ENCODE assay signal across 7 worm cellular contexts in the genomic region with DNA sequence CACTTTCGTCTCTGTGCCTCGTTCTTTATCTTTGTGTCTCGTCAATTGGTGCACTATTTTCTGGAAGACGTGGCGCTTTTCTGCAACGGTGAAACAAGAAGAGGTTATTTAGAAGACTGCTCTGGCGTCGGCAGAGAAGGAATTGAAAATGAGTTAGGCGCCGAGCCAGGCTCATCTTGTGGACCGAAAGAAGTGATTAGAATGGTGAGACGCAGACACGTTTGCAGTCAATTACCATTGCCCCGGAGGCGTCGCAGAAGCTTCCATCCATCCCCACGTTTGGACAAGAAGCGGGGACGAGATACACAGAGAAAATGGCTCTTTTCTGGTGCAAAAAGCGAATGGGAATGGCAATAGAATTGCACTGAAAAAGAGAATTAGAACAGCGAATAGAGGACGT.
A peak's percentile ranks its signal among the peaks of the same experiment; 100 is the strongest.
TF ChIP-seq lines count a peak whose summit lies in the region.

No protein-coding gene starts in this region.

TF ChIP-seq in whole organism, L1 larva, 84 proteins besides CTCF, POLR2A, EP300 and RAD21 (continues in another document):
- TF ChIP-seq ceh-82 (tag; optimal IDR thresholded peaks at IDR 0.05; lab: Kevin White, UChicago) (peak in 1 of 3 experiments; percentile 48), swsn-7 (tag; optimal IDR thresholded peaks at IDR 0.05; lab: Kevin White, UChicago) (peak; percentile 8), nhr-71 (tag; optimal IDR thresholded peaks at IDR 0.05; lab: Kevin White, UChicago) (peak; percentile 28), unc-86 (tag; optimal IDR thresholded peaks at IDR 0.05; lab: Kevin White, UChicago) (peak; percentile 46), fkh-8 (tag; optimal IDR thresholded peaks at IDR 0.05; lab: Kevin White, UChicago) (peak; percentile 35), efl-1 (optimal IDR thresholded peaks at IDR 0.05; lab: Kevin White, UChicago) (peak in 1 of 2 experiments; percentile 2), efl-1 (GFP tag; optimal IDR thresholded peaks at IDR 0.05 in 1 of 2; lab: Kevin White, UChicago) (no peak), lin-35 (GFP tag; optimal IDR thresholded peaks at IDR 0.05; lab: Kevin White, UChicago) (peak in 1 of 2 experiments; percentile 14), nhr-77 (tag; optimal IDR thresholded peaks at IDR 0.05; lab: Kevin White, UChicago) (no peak), nhr-47 (tag; optimal IDR thresholded peaks at IDR 0.05; lab: Kevin White, UChicago) (peak; percentile 19), lir-3 (tag; optimal IDR thresholded peaks at IDR 0.05; lab: Kevin White, UChicago; ENCODE audit: poor library complexity) (no peak), lin-14 (GFP tag; optimal IDR thresholded peaks at IDR 0.05; lab: Kevin White, UChicago) (peak; percentile 85)

TF ChIP-seq in whole organism, L2 larva, 48 proteins besides CTCF, POLR2A, EP300 and RAD21 (continues in another document):
- TF ChIP-seq fos-1 (tag; optimal IDR thresholded peaks at IDR 0.05; lab: Kevin White, UChicago) (no peak), ama-1 (optimal IDR thresholded peaks at IDR 0.05; lab: Kevin White, UChicago) (no peak), mdl-1 (tag; optimal IDR thresholded peaks at IDR 0.05; lab: Kevin White, UChicago) (no peak), C34F6.9 (tag; optimal IDR thresholded peaks at IDR 0.05; lab: Kevin White, UChicago) (peak; percentile 18), elt-3 (tag; optimal IDR thresholded peaks at IDR 0.05; lab: Kevin White, UChicago) (no peak), lin-11 (tag; optimal IDR thresholded peaks at IDR 0.05; lab: Kevin White, UChicago) (peak; percentile 21), F13H6.1 (tag; optimal IDR thresholded peaks at IDR 0.05; lab: Kevin White, UChicago) (no peak), R02D3.7 (tag; optimal IDR thresholded peaks at IDR 0.05; lab: Kevin White, UChicago) (no peak), nhr-129 (tag; optimal IDR thresholded peaks at IDR 0.05; lab: Kevin White, UChicago) (peak; percentile 22), sma-9 (GFP tag; optimal IDR thresholded peaks at IDR 0.05; lab: Kevin White, UChicago) (no peak), sma-9 (tag; optimal IDR thresholded peaks at IDR 0.05; lab: Kevin White, UChicago) (no peak), aly-2 (tag; optimal IDR thresholded peaks at IDR 0.05; lab: Kevin White, UChicago) (no peak), lin-13 (GFP tag; optimal IDR thresholded peaks at IDR 0.05; lab: Kevin White, UChicago) (no peak)

TF ChIP-seq in whole organism, L3 larva, 47 proteins besides CTCF, POLR2A, EP300 and RAD21:
- TF ChIP-seq nhr-28 (tag; optimal IDR thresholded peaks at IDR 0.05; lab: Kevin White, UChicago) (no peak), lin-39 (tag; optimal IDR thresholded peaks at IDR 0.05; lab: Kevin White, UChicago) (peak; percentile 85), nfya-1 (tag; optimal IDR thresholded peaks at IDR 0.05; lab: Kevin White, UChicago; ENCODE audit: insufficient read depth) (peak; percentile 61), ZK546.5 (tag; optimal IDR thresholded peaks at IDR 0.05; lab: Kevin White, UChicago) (no peak), snpc-4 (tag; optimal IDR thresholded peaks at IDR 0.05; lab: Kevin White, UChicago) (no peak), nhr-25 (tag; optimal IDR thresholded peaks at IDR 0.05; lab: Kevin White, UChicago) (no peak), unc-39 (tag; optimal IDR thresholded peaks at IDR 0.05; lab: Kevin White, UChicago) (no peak), nhr-76 (tag; optimal IDR thresholded peaks at IDR 0.05; lab: Kevin White, UChicago) (no peak), skn-1 (tag; optimal IDR thresholded peaks at IDR 0.05; lab: Kevin White, UChicago) (no peak), hmg-11 (tag; optimal IDR thresholded peaks at IDR 0.05; lab: Kevin White, UChicago) (peak; percentile 33)

TF ChIP-seq in whole organism, L4 larva, 104 proteins besides CTCF, POLR2A, EP300 and RAD21 (continues in another document):
- no peak for TF ChIP-seq R02D3.7 (tag; optimal IDR thresholded peaks at IDR 0.05; lab: Kevin White, UChicago)
- no peak for TF ChIP-seq Y105C5A.15 (GFP tag; IDR thresholded peaks at IDR 0.05; lab: Robert Waterston, UW)
- TF ChIP-seq T20F7.1 (GFP tag; optimal IDR thresholded peaks at IDR 0.05; lab: Kevin White, UChicago) = no peak
- peak; percentile 60; the same call in 1 of the 2 replicates for TF ChIP-seq hmg-1.1 (GFP tag; IDR thresholded peaks at IDR 0.05; lab: Robert Waterston, UW)
- no peak for TF ChIP-seq ceh-82 (tag; optimal IDR thresholded peaks at IDR 0.05; lab: Kevin White, UChicago)
- TF ChIP-seq ceh-62 (tag; optimal IDR thresholded peaks at IDR 0.05; lab: Kevin White, UChicago) = no peak
- TF ChIP-seq ZK546.5 (tag; optimal IDR thresholded peaks at IDR 0.05; lab: Kevin White, UChicago) = no peak
- no peak for TF ChIP-seq ztf-7 (tag; optimal IDR thresholded peaks at IDR 0.05; lab: Kevin White, UChicago)
- no peak for TF ChIP-seq F10B5.3 (tag; optimal IDR thresholded peaks at IDR 0.05; lab: Kevin White, UChicago)
- TF ChIP-seq F37D6.2 (tag; optimal IDR thresholded peaks at IDR 0.05; lab: Kevin White, UChicago) = peak; percentile 17
- no peak for TF ChIP-seq tag-97 (GFP tag; IDR thresholded peaks at IDR 0.05; lab: Robert Waterston, UW)
- TF ChIP-seq hif-1 (tag; optimal IDR thresholded peaks at IDR 0.05; lab: Kevin White, UChicago) = no peak
- no peak for TF ChIP-seq daf-16 (GFP tag; optimal IDR thresholded peaks at IDR 0.05; lab: Kevin White, UChicago)
- TF ChIP-seq daf-16 (tag; optimal IDR thresholded peaks at IDR 0.05; lab: Kevin White, UChicago) = no peak
- TF ChIP-seq ztf-11 (tag; optimal IDR thresholded peaks at IDR 0.05; lab: Kevin White, UChicago) = no peak

TF ChIP-seq in whole organism, late embryonic, 69 proteins besides CTCF, POLR2A, EP300 and RAD21:
- TF ChIP-seq odd-2 (tag; optimal IDR thresholded peaks at IDR 0.05; lab: Kevin White, UChicago) = no peak
- peak; percentile 62 for TF ChIP-seq unc-42 (tag; optimal IDR thresholded peaks at IDR 0.05; lab: Kevin White, UChicago)
- TF ChIP-seq ceh-31 (tag; optimal IDR thresholded peaks at IDR 0.05; lab: Kevin White, UChicago) = peak; percentile 50
- peak; percentile 8 for TF ChIP-seq ceh-14 (tag; optimal IDR thresholded peaks at IDR 0.05; lab: Kevin White, UChicago)

TF ChIP-seq in whole organism, midembryonic, 9 proteins besides CTCF, POLR2A, EP300 and RAD21:
- TF ChIP-seq T22C8.4 (GFP tag; IDR thresholded peaks at IDR 0.05; lab: Robert Waterston, UW) (0 out of 2 replicates have a peak, but pooled peaks have one; percentile 27), med-1 (GFP tag; optimal IDR thresholded peaks at IDR 0.05; lab: Kevin White, UChicago; ENCODE audit: insufficient read depth) (no peak)

TF ChIP-seq in whole organism, mixed stage, embryonic, 35 proteins besides CTCF, POLR2A, EP300 and RAD21:
- TF ChIP-seq nhr-76 (tag; optimal IDR thresholded peaks at IDR 0.05; lab: Kevin White, UChicago) = no peak
- TF ChIP-seq ces-1 (GFP tag; optimal IDR thresholded peaks at IDR 0.05; lab: Kevin White, UChicago) = peak; percentile 82
TF ChIP-seq in whole organism, mixed stage, embryonic: peak in this region for 1.
